Fruit fly (Drosophila melanogaster): Measurements from ENCODE around the gene CG32591.

Gene CG32591

DNA sequence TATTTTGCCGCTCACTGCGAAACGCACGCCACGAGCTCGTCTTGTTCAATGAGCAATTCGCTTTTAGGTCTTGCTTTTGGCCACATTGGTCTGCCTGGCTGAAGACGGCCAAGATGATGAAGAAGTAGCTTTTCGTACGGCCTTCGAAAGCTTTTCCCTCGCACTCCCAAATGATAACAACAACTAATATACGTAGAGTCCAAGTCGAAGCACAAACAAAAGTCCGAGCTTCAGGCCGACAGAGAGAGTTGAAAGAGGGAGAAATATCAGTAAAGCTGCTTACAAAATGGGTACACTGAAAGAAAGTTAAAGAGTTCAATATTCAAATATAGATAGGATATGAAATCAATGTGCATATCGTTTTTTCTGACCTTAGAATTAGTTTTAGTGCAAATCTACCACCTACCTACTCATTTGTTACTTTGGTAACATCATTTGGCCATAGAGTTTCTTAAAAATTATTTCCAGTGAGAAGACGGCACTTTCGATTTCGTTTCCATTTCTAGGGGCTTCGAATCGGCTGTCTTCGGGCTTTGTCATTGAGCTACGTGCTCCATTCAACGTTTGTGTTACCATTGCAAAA, 46.1 kb downstream of the CG32591 start, which contains the start of the genes CG45064 and CG45065:
TSS of gene CG45064 (minus strand) at position 51 of the 583 bp plus-strand sequence.
TSS of gene CG45065 (minus strand) at position 51 of the 583 bp plus-strand sequence.
- peak; percentile 78 for TF ChIP-seq CG16863 (GFP tag; optimal IDR thresholded peaks at IDR 0.05)
- TF ChIP-seq cwo (GFP tag; optimal IDR thresholded peaks at IDR 0.05) = peak; percentile 66
- peak; percentile 73 for TF ChIP-seq pho (GFP tag; optimal IDR thresholded peaks at IDR 0.05)
- no peak for TF ChIP-seq mld (GFP tag; IDR thresholded peaks at IDR 0.05; ENCODE audit: partially characterized antibody)
- TF ChIP-seq pfk (GFP tag; optimal IDR thresholded peaks at IDR 0.05) = no peak
- peak; percentile 81 for TF ChIP-seq row (GFP tag; IDR thresholded peaks at IDR 0.05)
- peak; percentile 85 for TF ChIP-seq Xbp1 (GFP tag; optimal IDR thresholded peaks at IDR 0.05)
- peak; percentile 90 for TF ChIP-seq stc (GFP tag; IDR thresholded peaks at IDR 0.05)
- no peak for TF ChIP-seq CG7963 (GFP tag; IDR thresholded peaks at IDR 0.05; ENCODE audit: partially characterized antibody)
- TF ChIP-seq CG3838 (GFP tag; optimal IDR thresholded peaks at IDR 0.05) = peak; percentile 13
- peak; percentile 71 for TF ChIP-seq CG1602 (GFP tag; optimal IDR thresholded peaks at IDR 0.05)
- peak; percentile 51; the same call in 1 of the 2 replicates for TF ChIP-seq bowl (GFP tag; IDR thresholded peaks at IDR 0.05)
- TF ChIP-seq CG15696 (tag; optimal IDR thresholded peaks at IDR 0.05) = no peak
- TF ChIP-seq CG15269 (tag; optimal IDR thresholded peaks at IDR 0.05) = peak; percentile 79
- TF ChIP-seq CG30431 (GFP tag; optimal IDR thresholded peaks at IDR 0.05) = peak; percentile 51
- TF ChIP-seq CG8478 (optimal IDR thresholded peaks at IDR 0.05) = no peak
- TF ChIP-seq Optix (GFP tag; IDR thresholded peaks at IDR 0.05) = peak; percentile 64
- TF ChIP-seq ara (GFP tag; IDR thresholded peaks at IDR 0.05) = peak; percentile 84
- TF ChIP-seq dati (GFP tag; IDR thresholded peaks at IDR 0.05) = peak; percentile 67
- peak; percentile 85 for TF ChIP-seq CG30403 (GFP tag; optimal IDR thresholded peaks at IDR 0.05)
- peak; percentile 79 for TF ChIP-seq CG6689 (GFP tag; IDR thresholded peaks at IDR 0.05)
- TF ChIP-seq Hr39 (optimal IDR thresholded peaks at IDR 0.05) = no peak
- peak; percentile 73 for TF ChIP-seq Atf-2 (GFP tag; optimal IDR thresholded peaks at IDR 0.05)
- peak; percentile 16 for TF ChIP-seq CG4617 (GFP tag; optimal IDR thresholded peaks at IDR 0.05; ENCODE audit: borderline replicate concordance)
- peak; percentile 61; the same call in 1 of the 2 replicates for TF ChIP-seq CG11696 (GFP tag; IDR thresholded peaks at IDR 0.05)
- TF ChIP-seq Dip3 (GFP tag; optimal IDR thresholded peaks at IDR 0.05) = peak; percentile 81
- TF ChIP-seq Antp (GFP tag; optimal IDR thresholded peaks at IDR 0.05) = peak; percentile 76
- peak; percentile 24; the same call in 1 of the 2 replicates for TF ChIP-seq CG4404 (GFP tag; IDR thresholded peaks at IDR 0.05)
- peak; percentile 67 for TF ChIP-seq CG7786 (GFP tag; optimal IDR thresholded peaks at IDR 0.05)
- TF ChIP-seq sug (tag; optimal IDR thresholded peaks at IDR 0.05) = peak; percentile 40
- TF ChIP-seq CG1603 (tag; optimal IDR thresholded peaks at IDR 0.05) = peak; percentile 94
- no peak for TF ChIP-seq CG33557 (GFP tag; optimal IDR thresholded peaks at IDR 0.05)
- 0 out of 2 replicates have a peak, but pooled peaks have one; percentile 32 for TF ChIP-seq danr (GFP tag; IDR thresholded peaks at IDR 0.05)
- peak; percentile 83 for TF ChIP-seq CG32772 (GFP tag; IDR thresholded peaks at IDR 0.05)
- TF ChIP-seq Jarid2 (GFP tag; optimal IDR thresholded peaks at IDR 0.05) = peak; percentile 46
- no peak for TF ChIP-seq Lpt (GFP tag; optimal IDR thresholded peaks at IDR 0.05)
- no peak for TF ChIP-seq CG34422 (GFP tag; IDR thresholded peaks at IDR 0.05)
- TF ChIP-seq her (GFP tag; optimal IDR thresholded peaks at IDR 0.05) = peak; percentile 77
- TF ChIP-seq CG1233 (GFP tag; optimal IDR thresholded peaks at IDR 0.05) = peak; percentile 63
- TF ChIP-seq CG10267 (tag; optimal IDR thresholded peaks at IDR 0.05) = peak; percentile 76
- peak; percentile 55 for TF ChIP-seq da (GFP tag; optimal IDR thresholded peaks at IDR 0.05)
- peak; percentile 11 for TF ChIP-seq D19B (GFP tag; optimal IDR thresholded peaks at IDR 0.05)
- no peak for TF ChIP-seq D (optimal IDR thresholded peaks at IDR 0.05)
- peak; percentile 83 for TF ChIP-seq D (GFP tag; optimal IDR thresholded peaks at IDR 0.05)
- no peak for TF ChIP-seq CG34224 (GFP tag; IDR thresholded peaks at IDR 0.05; ENCODE audit: partially characterized antibody)
- no peak for TF ChIP-seq CG11456 (GFP tag; IDR thresholded peaks at IDR 0.05)
- peak; percentile 75 for TF ChIP-seq tin (GFP tag; optimal IDR thresholded peaks at IDR 0.05)
- TF ChIP-seq CG43689 (GFP tag; IDR thresholded peaks at IDR 0.05) = no peak
- TF ChIP-seq CG9817 (tag; optimal IDR thresholded peaks at IDR 0.05) = peak; percentile 67
- no peak for TF ChIP-seq ash1 (GFP tag; optimal IDR thresholded peaks at IDR 0.05)
- peak; percentile 70 to 84 for TF ChIP-seq chif (GFP tag; optimal IDR thresholded peaks at IDR 0.05)
